Worm (Caenorhabditis elegans) whole organism, early embryonic: ENCODE data around the gene sra-36.

Experiments
- F13C5.2 ChIP-seq: sonication (generic microtip); optimal IDR thresholded peaks from 2 replicates; lab custom pipeline; 2017; ENCODE audit warnings: mild to moderate bottlenecking, missing genetic modification characterization, inconsistent platforms, missing compliant biosample characterization
- ama-1 ChIP-seq: fragments of 150-350 bp; optimal IDR thresholded peaks from 2 replicates; lab custom pipeline; 2014
- ceh-13 ChIP-seq: fragments of 200-800 bp; sonication (Bioruptor generic); optimal IDR thresholded peaks from 2 replicates; lab custom pipeline; 2018; ENCODE audit warnings: mild to moderate bottlenecking, missing genetic modification characterization, missing compliant biosample characterization
- ceh-36 ChIP-seq: sonication (generic microtip); optimal IDR thresholded peaks from 2 replicates; lab custom pipeline; 2016; ENCODE audit warnings: missing genetic modification characterization, inconsistent platforms, missing compliant biosample characterization
- flt-1 ChIP-seq: fragments of 200-800 bp; sonication (Bioruptor generic); IDR thresholded peaks from 2 replicates; pipeline ENCODE4 v1.3.6; 2022; ENCODE audit warnings: missing genetic modification characterization, missing compliant biosample characterization
- hmbx-1 ChIP-seq: sonication (generic microtip); optimal IDR thresholded peaks from 2 replicates; lab custom pipeline; 2016; ENCODE audit warnings: mild to moderate bottlenecking, missing genetic modification characterization, missing compliant biosample characterization
- pes-1 ChIP-seq: fragments of 200-800 bp; sonication (Bioruptor generic); IDR thresholded peaks from 2 replicates; pipeline ENCODE4 v1.3.6; 2022; ENCODE audit warnings: missing genetic modification reagents, missing genetic modification characterization, missing compliant biosample characterization
- scrt-1 ChIP-seq: fragments of 200-800 bp; sonication (Bioruptor generic); IDR thresholded peaks from 2 replicates; pipeline ENCODE4 v1.3.6; 2022; ENCODE audit warnings: missing genetic modification characterization, missing compliant biosample characterization
- tbx-37 ChIP-seq: fragments of 200-800 bp; sonication (Bioruptor generic); conservative IDR thresholded peaks from 2 replicates; pipeline ENCODE4 v1.3.6; 2022; ENCODE audit warnings: missing genetic modification reagents, missing genetic modification characterization, missing compliant biosample characterization
- tra-4 ChIP-seq: sonication (generic microtip); optimal IDR thresholded peaks from 2 replicates; lab custom pipeline; 2017; ENCODE audit warnings: missing genetic modification characterization, missing compliant biosample characterization

DNA sequence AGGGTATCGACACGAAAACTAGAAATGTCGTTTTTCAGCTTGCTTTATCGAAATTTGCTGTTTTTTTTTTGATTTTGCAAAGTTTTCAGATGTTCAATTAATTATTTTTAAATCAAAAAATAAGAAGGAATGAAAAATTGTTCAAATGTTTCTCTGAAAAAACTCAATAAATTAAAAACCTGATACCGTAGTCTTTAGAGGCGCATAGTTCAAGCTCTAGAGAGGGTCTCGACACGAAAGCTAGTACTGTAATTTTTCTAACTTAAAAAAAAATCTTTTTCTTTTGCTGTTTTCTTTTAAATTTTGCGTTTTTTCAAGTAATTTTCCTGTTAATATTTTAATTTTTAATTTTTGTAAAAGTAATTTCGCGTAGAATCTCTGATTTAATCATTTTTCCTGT lies 25.7 kb upstream of the sra-36 start:
- TF ChIP-seq hmbx-1 (tag; lab: Kevin White, UChicago) (no peak), ama-1 (lab: Kevin White, UChicago) (no peak), ceh-36 (no peak), tbx-37 (GFP tag; lab: Robert Waterston, UW) (no peak), scrt-1 (no peak), tra-4 (no peak), F13C5.2 (tag; lab: Kevin White, UChicago) (no peak), flt-1 (GFP tag; lab: Robert Waterston, UW) (no peak), pes-1 (GFP tag; lab: Robert Waterston, UW) (no peak), ceh-13 (GFP tag; lab: Kevin White, UChicago) (no peak)
